Worm (Caenorhabditis elegans) whole organism, L3 larva: Measurements from ENCODE around the gene srbc-34.

ENCODE experiments used
- aly-2 ChIP-seq: fragments of 150-350 bp; optimal IDR thresholded peaks from 2 replicates; lab custom pipeline; 2014; ENCODE audit warnings: missing biosample characterization, missing genetic modification characterization
- ceh-28 ChIP-seq: fragments of 150-350 bp; optimal IDR thresholded peaks from 2 replicates; lab custom pipeline; 2014; ENCODE audit warnings: missing biosample characterization, missing genetic modification reagents, missing genetic modification characterization
- egl-27 ChIP-seq: sonication (generic microtip); optimal IDR thresholded peaks from 4 replicates; lab custom pipeline; 2017; ENCODE audit warnings: missing biosample characterization, missing genetic modification reagents, missing genetic modification characterization
- fos-1 ChIP-seq: fragments of 150-350 bp; optimal IDR thresholded peaks from 2 replicates; lab custom pipeline; 2014; ENCODE audit warnings: missing biosample characterization, missing genetic modification characterization
- lin-15B ChIP-seq: fragments of 150-350 bp; optimal IDR thresholded peaks from 2 replicates; lab custom pipeline; 2014; ENCODE audit warnings: missing biosample characterization, missing genetic modification characterization
- nhr-11 ChIP-seq: fragments of 150-350 bp; optimal IDR thresholded peaks from 2 replicates; lab custom pipeline; 2014; ENCODE audit warnings: missing biosample characterization, missing genetic modification characterization
- nhr-23 ChIP-seq: fragments of 150-350 bp; optimal IDR thresholded peaks from 2 replicates; lab custom pipeline; 2014; ENCODE audit warnings: missing biosample characterization, missing genetic modification reagents, missing genetic modification characterization
- nhr-25 ChIP-seq: sonication (generic microtip); optimal IDR thresholded peaks from 2 replicates; lab custom pipeline; 2017; ENCODE audit warnings: missing biosample characterization, missing genetic modification characterization
- nhr-76 ChIP-seq: fragments of 150-350 bp; sonication (generic microtip); optimal IDR thresholded peaks from 5 replicates; lab custom pipeline; 2014; ENCODE audit warnings: missing biosample characterization, missing genetic modification characterization
- pha-4 ChIP-seq: fragments of 150-350 bp; optimal IDR thresholded peaks from 2 replicates; lab custom pipeline; 2014; ENCODE audit warnings: missing biosample characterization, missing genetic modification reagents, missing genetic modification characterization
- unc-39 ChIP-seq: sonication (generic microtip); optimal IDR thresholded peaks from 4 replicates; lab custom pipeline; 2017; ENCODE audit warnings: missing biosample characterization, missing genetic modification characterization
- zag-1 ChIP-seq: fragments of 150-350 bp; optimal IDR thresholded peaks from 2 replicates; lab custom pipeline; 2014; ENCODE audit warnings: missing biosample characterization, missing genetic modification characterization

- TF ChIP-seq fos-1 (tag; lab: Kevin White, UChicago), result no peak
- TF ChIP-seq egl-27 (tag; lab: Kevin White, UChicago), result no peak
- no peak for TF ChIP-seq aly-2 (tag; lab: Kevin White, UChicago)
- no peak for TF ChIP-seq nhr-11 (tag; lab: Kevin White, UChicago)
- no peak for TF ChIP-seq lin-15B (tag; lab: Kevin White, UChicago)
- TF ChIP-seq zag-1, result no peak
- no peak for TF ChIP-seq pha-4 (tag; lab: Kevin White, UChicago)
- TF ChIP-seq nhr-76 (tag; lab: Kevin White, UChicago), result no peak
- TF ChIP-seq nhr-25 (tag; lab: Kevin White, UChicago), result no peak
- TF ChIP-seq unc-39 (tag; lab: Kevin White, UChicago), result no peak
- TF ChIP-seq ceh-28, result no peak
- TF ChIP-seq nhr-23 (tag; lab: Kevin White, UChicago), result no peak
Measured at ce11 chrV:20223725-20224124, 17.6 kb downstream of the srbc-34 start.
